Worm (Caenorhabditis elegans) whole organism, dauer: Measurements from ENCODE around the gene pals-20.
"Not testable (repeated sequence)": the region's sequence is repeated elsewhere in the genome, so short reads cannot be mapped to it uniquely, and the experiment has no call there.

Source experiments
- unc-62 ChIP-seq: sonication (generic microtip); optimal IDR thresholded peaks from 2 replicates; lab custom pipeline; 2017; ENCODE audit warnings: missing biosample characterization, missing genetic modification reagents, missing genetic modification characterization

pals-20 gene

DNA sequence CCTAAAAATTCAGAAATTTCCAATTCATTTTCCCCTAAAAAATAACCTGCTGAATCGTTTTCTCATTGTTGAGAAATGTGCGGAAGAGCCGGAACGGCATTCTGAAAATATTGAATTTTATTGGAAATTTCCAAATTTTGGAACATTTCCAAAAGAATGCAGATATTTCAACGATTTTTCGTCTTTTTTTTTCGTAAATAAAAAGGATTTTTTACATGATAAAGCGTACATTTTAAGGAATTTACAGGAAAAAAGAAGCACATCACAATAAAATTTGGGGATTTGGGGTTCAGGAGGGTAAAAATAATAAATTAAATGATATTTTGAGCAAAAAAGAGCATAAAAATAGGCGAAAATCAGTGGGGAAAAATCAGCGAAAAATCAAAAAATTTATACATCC lies 21.0 kb upstream of the pals-20 start, which contains the start of gene Y82E9BR.22:
Y82E9BR.22 (minus strand) TSS at position 101 of the 400 bp plus-strand sequence.
- TF ChIP-seq unc-62 (GFP tag; lab: Kevin White, UChicago) = no peak

DNA sequence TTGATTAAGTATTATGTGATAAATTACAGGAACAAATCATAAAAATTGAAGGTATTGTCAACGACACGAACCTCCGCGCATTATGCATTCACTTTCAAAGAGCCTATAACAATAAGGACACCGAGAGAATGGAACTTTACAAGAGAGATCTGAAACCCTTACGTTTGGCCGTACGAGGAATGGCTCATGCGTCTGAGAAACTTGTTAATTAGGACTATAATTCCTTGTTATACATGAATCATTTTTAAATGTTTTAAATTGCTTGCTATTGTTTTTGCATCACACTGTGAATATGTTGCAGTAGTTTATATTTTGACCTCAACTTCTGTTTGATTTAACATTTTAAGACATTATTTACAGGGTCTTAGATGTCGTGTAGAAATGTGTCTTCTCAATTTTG lies 15.0 kb upstream of the pals-20 start, which contains the start of gene pals-18:
pals-18 (plus strand) TSS at position 301 of the 400 bp plus-strand sequence.
- no peak for TF ChIP-seq unc-62 (GFP tag; lab: Kevin White, UChicago)

DNA sequence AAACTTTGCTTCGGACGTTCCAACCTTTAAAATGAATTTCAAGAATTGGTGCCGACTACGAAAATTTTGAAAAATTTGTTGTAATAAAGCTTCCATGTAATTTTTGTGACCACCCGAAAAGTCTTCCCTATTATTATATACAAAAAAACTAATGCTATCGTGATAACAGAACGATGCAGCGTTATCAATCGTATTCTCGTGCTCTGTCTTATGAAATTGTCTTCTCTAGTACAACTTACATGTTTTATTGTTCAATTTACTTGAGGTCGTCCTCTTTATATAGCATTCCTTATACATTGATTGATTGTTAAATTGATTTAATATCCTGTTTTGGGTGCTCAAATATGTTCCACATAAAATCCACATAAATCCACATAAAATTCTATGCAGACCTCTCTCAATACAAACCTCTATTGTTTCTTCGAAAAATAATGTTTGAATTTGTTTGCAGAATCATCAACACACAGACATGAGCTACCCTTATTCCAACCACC lies 13.4 kb upstream of the pals-20 start, which contains the start of gene pals-19:
pals-19 (plus strand) TSS at position 444 of the 494 bp plus-strand sequence.
- TF ChIP-seq unc-62 (GFP tag; lab: Kevin White, UChicago) = no peak

DNA sequence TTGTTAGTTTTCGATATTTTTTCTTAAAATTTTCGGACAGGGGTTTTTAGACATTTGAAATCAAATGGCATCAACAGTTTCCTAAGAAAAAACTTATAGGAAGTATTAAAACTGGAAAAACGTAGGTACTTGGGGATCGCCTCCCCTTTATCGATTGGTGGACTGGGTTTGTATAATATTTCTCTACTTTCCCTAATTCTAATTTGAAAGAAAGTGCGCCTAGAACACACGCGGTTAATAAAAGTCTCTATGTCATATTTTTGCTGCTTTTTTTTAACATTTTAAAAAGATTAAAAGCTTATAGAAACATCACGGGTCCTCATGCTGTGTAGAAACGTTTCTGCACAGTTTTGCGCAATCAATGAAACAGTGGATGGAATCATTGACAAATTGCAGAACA lies 11.5 kb upstream of the pals-20 start, which contains the start of gene pals-16:
pals-16 (plus strand) TSS at position 301 of the 400 bp plus-strand sequence.
- no peak for TF ChIP-seq unc-62 (GFP tag; lab: Kevin White, UChicago)

ce11 chrIII:1398183-1398582 lies 10.1 kb upstream of the pals-20 start:
- TF ChIP-seq unc-62 (GFP tag; lab: Kevin White, UChicago) = no peak

DNA sequence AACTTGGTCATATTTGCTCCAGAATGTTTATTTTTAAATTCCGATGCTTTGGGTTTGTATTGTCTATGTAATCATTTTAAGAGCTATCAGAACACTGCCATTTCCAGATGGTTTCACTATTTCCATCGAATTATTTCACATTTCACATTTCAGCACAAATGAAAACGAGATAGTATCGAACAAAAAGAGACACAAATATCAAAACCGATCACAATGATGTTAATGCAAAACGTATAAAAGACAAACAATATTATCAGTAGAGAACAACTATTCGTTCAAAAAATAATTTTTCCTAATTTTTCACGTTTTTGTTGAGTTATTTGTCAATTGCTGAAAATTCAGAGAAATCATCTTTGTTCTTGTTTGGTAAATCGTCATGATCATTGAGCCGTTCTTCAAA lies 7.2 kb upstream of the pals-20 start:
- TF ChIP-seq unc-62 (GFP tag; lab: Kevin White, UChicago) = no peak

ce11 chrIII:1392763-1393162 lies 4.6 kb upstream of the pals-20 start:
- no peak for TF ChIP-seq unc-62 (GFP tag; lab: Kevin White, UChicago)

DNA sequence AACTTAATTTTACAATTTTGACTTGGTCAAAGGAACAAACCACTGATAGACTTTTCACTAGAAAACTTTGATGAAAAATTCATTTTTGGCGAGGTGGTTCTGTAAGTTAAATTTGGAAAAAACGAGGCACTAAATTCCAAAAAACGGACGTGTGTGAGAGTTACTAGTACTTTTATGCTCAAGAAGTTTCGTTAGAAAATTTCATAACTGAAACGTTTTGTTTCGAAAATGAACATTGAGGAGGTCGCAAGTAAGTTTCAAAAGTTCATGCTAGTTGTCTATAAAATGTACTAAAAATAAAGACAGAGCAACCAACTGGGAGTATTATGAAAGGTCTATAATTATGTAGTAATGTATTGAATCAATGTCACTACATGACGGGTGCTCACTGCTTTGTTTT lies 3.6 kb upstream of the pals-20 start, which contains the start of gene pals-17:
pals-17 (minus strand) TSS at position 101 of the 400 bp plus-strand sequence.
- TF ChIP-seq unc-62 (GFP tag; lab: Kevin White, UChicago) = no peak

- no peak for TF ChIP-seq unc-62 (GFP tag; lab: Kevin White, UChicago)
These were observed 1.9 kb upstream of the pals-20 start for ce11 chrIII:1389988-1390387.

DNA sequence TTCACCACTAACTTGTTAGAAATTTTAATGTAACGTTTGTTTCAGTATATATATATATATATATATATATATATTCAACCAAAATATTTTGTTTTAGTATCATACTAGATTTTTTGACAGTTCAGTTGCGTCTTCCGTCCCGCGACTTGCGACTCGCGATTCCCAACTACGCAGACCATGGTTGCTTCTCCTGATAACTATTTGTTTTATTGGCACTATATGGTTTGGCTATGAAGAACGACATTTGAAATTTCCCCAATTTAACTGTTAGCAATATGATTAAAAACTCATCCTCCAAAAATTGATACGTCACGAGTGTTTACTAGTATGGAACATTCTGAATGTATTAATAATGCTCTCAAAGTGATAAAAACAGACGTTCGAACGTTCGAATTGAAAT lies 3.4 kb downstream of the pals-20 start:
- no peak for TF ChIP-seq unc-62 (GFP tag; lab: Kevin White, UChicago)

DNA sequence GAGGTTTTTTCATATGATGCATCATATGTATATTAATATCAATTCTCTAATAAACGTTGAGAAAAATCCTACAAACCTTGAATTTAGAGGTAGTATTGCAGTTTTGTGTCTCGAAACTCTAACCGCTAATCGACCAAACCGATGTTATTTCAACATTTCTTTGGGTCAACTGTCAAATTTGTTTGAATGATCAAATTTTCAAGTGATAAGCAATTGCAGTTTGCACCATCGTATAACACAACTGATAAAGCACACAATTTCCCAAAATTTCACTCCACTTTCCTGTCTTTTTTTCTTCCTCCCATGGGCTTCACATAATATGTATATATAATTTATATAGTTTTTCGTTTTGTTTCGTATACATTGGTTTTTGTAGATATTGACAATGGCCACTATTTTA lies 4.0 kb downstream of the pals-20 start, which contains the start of the genes fbxa-138 and Y82E9BR.5:
fbxa-138 (minus strand) TSS at position 161 of the 400 bp plus-strand sequence.
Y82E9BR.5 (plus strand) TSS at position 279 of the 400 bp plus-strand sequence.
- TF ChIP-seq unc-62 (GFP tag; lab: Kevin White, UChicago) = no peak

ce11 chrIII:1383483-1383882 lies 4.6 kb downstream of the pals-20 start:
- no peak for TF ChIP-seq unc-62 (GFP tag; lab: Kevin White, UChicago)

- no peak for TF ChIP-seq unc-62 (GFP tag; lab: Kevin White, UChicago)
These were observed 7.4 kb downstream of the pals-20 start, which contains the start of the genes pals-21 and Y82E9BR.6 for ce11 chrIII:1380535-1381274. TSS of gene pals-21 (minus strand) at chrIII:1380635. TSS of gene Y82E9BR.6 (plus strand) at chrIII:1381224.

DNA sequence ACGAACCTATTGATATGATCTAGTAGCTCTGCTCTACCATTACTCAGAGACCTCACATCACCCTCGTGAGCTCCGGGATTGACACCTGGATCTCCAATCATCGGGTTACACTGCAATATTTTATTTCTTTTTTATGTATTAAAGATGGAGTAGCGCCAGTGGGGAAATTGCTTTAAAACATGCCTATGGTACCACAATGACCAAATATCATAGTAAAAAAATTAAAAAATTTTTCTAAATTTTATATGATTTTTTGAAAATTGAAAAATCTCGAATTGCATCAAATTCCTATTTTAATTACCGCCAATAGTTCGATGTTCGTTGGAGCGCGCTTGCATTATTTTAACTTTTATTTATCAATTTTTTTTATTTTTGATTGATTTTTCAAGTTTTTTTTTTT lies 10.2 kb downstream of the pals-20 start, which contains the start of gene pals-40:
pals-40 (minus strand) TSS at position 101 of the 400 bp plus-strand sequence.
- not testable (repeated sequence) for TF ChIP-seq unc-62 (GFP tag; lab: Kevin White, UChicago)

ce11 chrIII:1375491-1375890 lies 12.6 kb downstream of the pals-20 start, which contains the start of gene Y82E9BR.10:
TSS of gene Y82E9BR.10 (minus strand) at chrIII:1375591.
- TF ChIP-seq unc-62 (GFP tag; lab: Kevin White, UChicago) = not testable (repeated sequence)

DNA sequence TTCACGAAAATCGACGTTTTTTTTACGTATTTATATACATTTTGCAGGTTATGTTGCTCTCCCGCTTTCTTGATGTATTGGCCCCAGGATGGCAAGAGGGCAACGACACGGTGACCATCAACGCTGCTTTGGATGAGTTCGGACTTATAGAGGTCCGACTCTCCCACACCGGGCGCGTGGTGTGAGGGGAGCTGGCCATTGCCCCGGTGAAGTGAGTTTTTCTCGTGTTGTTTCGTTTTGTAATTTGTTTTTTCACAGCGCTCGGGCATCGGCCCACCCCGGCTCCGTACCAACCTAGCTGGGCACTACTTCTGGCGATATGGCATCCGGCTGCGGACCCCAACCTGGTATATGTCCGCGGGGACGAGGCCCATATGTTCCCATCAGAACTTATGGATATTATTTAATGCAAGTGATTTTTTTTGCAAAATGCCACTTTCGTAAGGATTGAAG lies 13.7 kb downstream of the pals-20 start, which contains the start of gene Y82E9BR.20:
Y82E9BR.20 (plus strand) TSS at position 51 of the 453 bp plus-strand sequence.
- TF ChIP-seq unc-62 (GFP tag; lab: Kevin White, UChicago) = no peak
